Worm (Caenorhabditis elegans) whole organism, early embryonic: ENCODE measurements around the gene math-16.

Experiments used
- B0310.2 ChIP-seq: sonication (generic microtip); optimal IDR thresholded peaks from 2 replicates; lab custom pipeline; 2016; ENCODE audit warnings: mild to moderate bottlenecking, missing genetic modification characterization, missing compliant biosample characterization
- F13C5.2 ChIP-seq: sonication (generic microtip); optimal IDR thresholded peaks from 2 replicates; lab custom pipeline; 2017; ENCODE audit warnings: mild to moderate bottlenecking, missing genetic modification characterization, inconsistent platforms, missing compliant biosample characterization
- aly-1 ChIP-seq: sonication (generic microtip); optimal IDR thresholded peaks from 2 replicates; lab custom pipeline; 2016; ENCODE audit warnings: missing genetic modification characterization, missing compliant biosample characterization
- ama-1 ChIP-seq: fragments of 150-350 bp; optimal IDR thresholded peaks from 2 replicates; lab custom pipeline; 2014
- ceh-13 ChIP-seq: fragments of 200-800 bp; sonication (Bioruptor generic); optimal IDR thresholded peaks from 2 replicates; lab custom pipeline; 2018; ENCODE audit warnings: mild to moderate bottlenecking, missing genetic modification characterization, missing compliant biosample characterization
- ceh-36 ChIP-seq: sonication (generic microtip); optimal IDR thresholded peaks from 2 replicates; lab custom pipeline; 2016; ENCODE audit warnings: missing genetic modification characterization, inconsistent platforms, missing compliant biosample characterization
- ets-7 ChIP-seq: sonication (generic microtip); optimal IDR thresholded peaks from 2 replicates; lab custom pipeline; 2016; ENCODE audit warnings: missing genotype, missing genetic modification characterization, missing compliant biosample characterization
- flt-1 ChIP-seq: fragments of 200-800 bp; sonication (Bioruptor generic); IDR thresholded peaks from 2 replicates; pipeline ENCODE4 v1.3.6; 2022; ENCODE audit warnings: missing genetic modification characterization, missing compliant biosample characterization
- hmbx-1 ChIP-seq: sonication (generic microtip); optimal IDR thresholded peaks from 2 replicates; lab custom pipeline; 2016; ENCODE audit warnings: mild to moderate bottlenecking, missing genetic modification characterization, missing compliant biosample characterization
- hmg-4 ChIP-seq: fragments of 200-800 bp; sonication (Bioruptor generic); optimal IDR thresholded peaks from 2 replicates; lab custom pipeline; 2018; ENCODE audit warnings: mild to moderate bottlenecking, missing genetic modification characterization, missing compliant biosample characterization
- hnd-1 ChIP-seq: sonication (generic microtip); optimal IDR thresholded peaks from 2 replicates; lab custom pipeline; 2016; ENCODE audit warnings: missing genetic modification characterization, missing compliant biosample characterization
- pes-1 ChIP-seq: fragments of 200-800 bp; sonication (Bioruptor generic); IDR thresholded peaks from 2 replicates; pipeline ENCODE4 v1.3.6; 2022; ENCODE audit warnings: missing genetic modification reagents, missing genetic modification characterization, missing compliant biosample characterization
- scrt-1 ChIP-seq: fragments of 200-800 bp; sonication (Bioruptor generic); IDR thresholded peaks from 2 replicates; pipeline ENCODE4 v1.3.6; 2022; ENCODE audit warnings: missing genetic modification characterization, missing compliant biosample characterization
- sea-1 ChIP-seq: fragments of 200-800 bp; sonication (Bioruptor generic); conservative IDR thresholded peaks from 2 replicates; pipeline ENCODE4 v1.3.6; 2022; ENCODE audit warnings: missing genetic modification characterization, missing compliant biosample characterization
- tbx-11 ChIP-seq: fragments of 200-800 bp; sonication (Bioruptor generic); IDR thresholded peaks from 2 replicates; pipeline ENCODE4 v1.3.6; 2022; ENCODE audit warnings: missing genetic modification characterization, missing compliant biosample characterization
- tbx-37 ChIP-seq: fragments of 200-800 bp; sonication (Bioruptor generic); conservative IDR thresholded peaks from 2 replicates; pipeline ENCODE4 v1.3.6; 2022; ENCODE audit warnings: missing genetic modification reagents, missing genetic modification characterization, missing compliant biosample characterization
- tra-4 ChIP-seq: sonication (generic microtip); optimal IDR thresholded peaks from 2 replicates; lab custom pipeline; 2017; ENCODE audit warnings: missing genetic modification characterization, missing compliant biosample characterization

Gene math-16

DNA sequence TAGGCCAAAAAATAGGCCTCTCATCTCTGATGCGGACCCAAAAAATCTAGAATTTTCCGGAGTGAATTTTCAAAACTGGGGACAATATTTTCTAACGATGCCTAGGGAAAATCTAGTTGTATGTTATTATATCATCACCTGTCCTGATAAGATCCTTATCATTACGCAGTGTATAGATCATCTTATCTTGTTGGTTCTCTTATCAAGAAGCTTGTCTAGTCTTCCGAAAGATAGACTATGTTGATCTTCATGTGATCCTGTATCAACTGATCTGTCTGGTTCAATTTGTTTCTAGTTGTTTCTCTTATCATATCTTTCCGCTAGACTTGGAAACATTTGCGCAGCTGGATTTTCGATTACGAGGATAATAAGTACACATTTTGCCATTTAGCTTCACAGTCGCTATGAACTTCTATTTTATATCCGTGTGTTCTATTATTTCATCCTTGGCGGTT lies 27.7 kb downstream of the math-16 start, which contains the start of gene C52E2.3:
Gene C52E2.3 (plus strand): TSS at position 405 of the 455 bp plus-strand sequence.
- TF ChIP-seq ama-1 (lab: Kevin White, UChicago) (no peak), tra-4 (tag; lab: Kevin White, UChicago) (no peak), F13C5.2 (no peak), hmbx-1 (tag; lab: Kevin White, UChicago) (no peak), hnd-1 (tag; lab: Kevin White, UChicago) (no peak), B0310.2 (no peak), ets-7 (tag; lab: Kevin White, UChicago) (no peak), ceh-13 (GFP tag; lab: Kevin White, UChicago) (no peak), scrt-1 (GFP tag; lab: Robert Waterston, UW) (no peak), flt-1 (GFP tag; lab: Robert Waterston, UW) (no peak), pes-1 (no peak), sea-1 (GFP tag; lab: Robert Waterston, UW) (no peak), hmg-4 (no peak), ceh-36 (tag; lab: Kevin White, UChicago) (no peak), tbx-11 (no peak), aly-1 (tag; lab: Kevin White, UChicago) (no peak), tbx-37 (GFP tag; lab: Robert Waterston, UW) (no peak)

ce11 chrII:1850299-1850698 lies 28.3 kb downstream of the math-16 start, which contains the start of gene fbxb-96:
Gene fbxb-96 (minus strand): TSS chrII:1850399.
- TF ChIP-seq hnd-1 (tag; lab: Kevin White, UChicago) = no peak
- TF ChIP-seq ceh-36 (tag; lab: Kevin White, UChicago) = no peak
- TF ChIP-seq flt-1 (GFP tag; lab: Robert Waterston, UW) = no peak
- no peak for TF ChIP-seq tbx-11
- TF ChIP-seq aly-1 (tag; lab: Kevin White, UChicago) = no peak
- TF ChIP-seq ceh-13 (GFP tag; lab: Kevin White, UChicago) = no peak
- TF ChIP-seq pes-1 = no peak
- no peak for TF ChIP-seq F13C5.2
- no peak for TF ChIP-seq scrt-1 (GFP tag; lab: Robert Waterston, UW)
- no peak for TF ChIP-seq tra-4 (tag; lab: Kevin White, UChicago)
- no peak for TF ChIP-seq ets-7 (tag; lab: Kevin White, UChicago)
- TF ChIP-seq hmbx-1 (tag; lab: Kevin White, UChicago) = no peak
- TF ChIP-seq sea-1 (GFP tag; lab: Robert Waterston, UW) = no peak
- no peak for TF ChIP-seq tbx-37 (GFP tag; lab: Robert Waterston, UW)
- TF ChIP-seq hmg-4 = no peak
- TF ChIP-seq ama-1 (lab: Kevin White, UChicago) = no peak
- no peak for TF ChIP-seq B0310.2

ce11 chrII:1848109-1848508 lies 30.5 kb downstream of the math-16 start, which contains the start of gene fbxb-97:
Gene fbxb-97 (minus strand): TSS chrII:1848161.
- TF ChIP-seq flt-1 (GFP tag; lab: Robert Waterston, UW) (no peak), tbx-11 (no peak), ets-7 (tag; lab: Kevin White, UChicago) (no peak), ama-1 (lab: Kevin White, UChicago) (no peak), sea-1 (GFP tag; lab: Robert Waterston, UW) (no peak), tbx-37 (GFP tag; lab: Robert Waterston, UW) (no peak), F13C5.2 (no peak), hmg-4 (no peak), B0310.2 (no peak), scrt-1 (GFP tag; lab: Robert Waterston, UW) (no peak)

ce11 chrII:1844552-1844951 lies 34.0 kb downstream of the math-16 start:
- no peak for TF ChIP-seq B0310.2
- no peak for TF ChIP-seq ets-7 (tag; lab: Kevin White, UChicago)
- no peak for TF ChIP-seq aly-1 (tag; lab: Kevin White, UChicago)
- no peak for TF ChIP-seq sea-1 (GFP tag; lab: Robert Waterston, UW)
- no peak for TF ChIP-seq F13C5.2
- TF ChIP-seq tra-4 (tag; lab: Kevin White, UChicago) = no peak
- no peak for TF ChIP-seq ama-1 (lab: Kevin White, UChicago)
- TF ChIP-seq flt-1 (GFP tag; lab: Robert Waterston, UW) = no peak
- TF ChIP-seq tbx-11 = no peak
- no peak for TF ChIP-seq hmg-4
- TF ChIP-seq scrt-1 (GFP tag; lab: Robert Waterston, UW) = no peak
- TF ChIP-seq ceh-36 (tag; lab: Kevin White, UChicago) = no peak
- no peak for TF ChIP-seq hmbx-1 (tag; lab: Kevin White, UChicago)
- TF ChIP-seq hnd-1 (tag; lab: Kevin White, UChicago) = no peak

ce11 chrII:1842894-1843293 lies 35.7 kb downstream of the math-16 start, which contains the start of the genes C52E2.5 and C52E2.4:
Gene C52E2.5 (minus strand): TSS chrII:1842936.
Gene C52E2.4 (plus strand): TSS chrII:1843145.
- no peak for TF ChIP-seq scrt-1 (GFP tag; lab: Robert Waterston, UW)
- no peak for TF ChIP-seq tra-4 (tag; lab: Kevin White, UChicago)

- TF ChIP-seq hmg-4 = no peak
- TF ChIP-seq aly-1 (tag; lab: Kevin White, UChicago) = no peak
- TF ChIP-seq hmbx-1 (tag; lab: Kevin White, UChicago) = no peak
- TF ChIP-seq scrt-1 (GFP tag; lab: Robert Waterston, UW) = no peak
- no peak for TF ChIP-seq flt-1 (GFP tag; lab: Robert Waterston, UW)
- no peak for TF ChIP-seq tbx-37 (GFP tag; lab: Robert Waterston, UW)
- no peak for TF ChIP-seq ama-1 (lab: Kevin White, UChicago)
- no peak for TF ChIP-seq sea-1 (GFP tag; lab: Robert Waterston, UW)
- TF ChIP-seq ceh-36 (tag; lab: Kevin White, UChicago) = no peak
- TF ChIP-seq ets-7 (tag; lab: Kevin White, UChicago) = no peak
- no peak for TF ChIP-seq F13C5.2
- no peak for TF ChIP-seq B0310.2
- no peak for TF ChIP-seq hnd-1 (tag; lab: Kevin White, UChicago)
- no peak for TF ChIP-seq pes-1
- TF ChIP-seq ceh-13 (GFP tag; lab: Kevin White, UChicago) = no peak
- TF ChIP-seq tbx-11 = no peak
- TF ChIP-seq tra-4 (tag; lab: Kevin White, UChicago) = no peak
Observed at ce11 chrII:1836204-1836603, 42.4 kb downstream of the math-16 start, which contains the start of gene T08E11.1. Gene T08E11.1 (plus strand): TSS chrII:1836504.

DNA sequence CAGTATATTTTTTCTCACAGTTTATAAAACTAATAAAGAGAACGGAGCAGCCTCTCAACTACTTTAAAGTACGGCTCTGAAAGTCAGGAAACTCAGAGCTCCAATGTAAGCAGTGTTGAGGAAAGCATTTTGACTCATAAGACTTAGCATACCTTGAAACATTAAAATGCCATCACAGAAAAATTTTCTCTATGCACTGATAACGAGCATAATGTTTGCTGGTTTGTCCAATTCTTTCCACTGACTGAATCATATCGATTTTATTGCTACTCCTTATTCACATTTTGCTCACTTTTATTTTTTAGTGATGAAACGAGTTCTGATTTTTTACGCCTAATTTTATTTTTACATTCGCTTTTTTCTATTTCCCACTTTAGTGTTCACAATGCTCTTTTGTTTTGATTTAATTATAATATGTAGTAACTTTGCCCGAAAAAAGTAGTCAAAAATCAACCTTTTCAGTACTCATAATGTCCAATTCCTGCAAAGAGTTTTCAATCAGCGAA lies 46.6 kb downstream of the math-16 start, which contains the start of gene math-39:
Gene math-39 (plus strand): TSS at position 456 of the 506 bp plus-strand sequence.
- no peak for TF ChIP-seq ama-1 (lab: Kevin White, UChicago)
- no peak for TF ChIP-seq ceh-13 (GFP tag; lab: Kevin White, UChicago)
- TF ChIP-seq aly-1 (tag; lab: Kevin White, UChicago) = no peak
- no peak for TF ChIP-seq scrt-1 (GFP tag; lab: Robert Waterston, UW)
- TF ChIP-seq sea-1 (GFP tag; lab: Robert Waterston, UW) = no peak
- no peak for TF ChIP-seq ets-7 (tag; lab: Kevin White, UChicago)
- TF ChIP-seq F13C5.2 = no peak
- no peak for TF ChIP-seq hnd-1 (tag; lab: Kevin White, UChicago)
- TF ChIP-seq hmg-4 = no peak
- TF ChIP-seq flt-1 (GFP tag; lab: Robert Waterston, UW) = no peak
- no peak for TF ChIP-seq tbx-11
- TF ChIP-seq tra-4 (tag; lab: Kevin White, UChicago) = no peak
- no peak for TF ChIP-seq hmbx-1 (tag; lab: Kevin White, UChicago)
- no peak for TF ChIP-seq ceh-36 (tag; lab: Kevin White, UChicago)
- no peak for TF ChIP-seq pes-1
- TF ChIP-seq tbx-37 (GFP tag; lab: Robert Waterston, UW) = no peak
- no peak for TF ChIP-seq B0310.2
